Worm (Caenorhabditis elegans): ENCODE measurements around the gene C56A3.6.
A peak's percentile ranks its signal among the peaks of the same experiment; 100 is the strongest.

DNA sequence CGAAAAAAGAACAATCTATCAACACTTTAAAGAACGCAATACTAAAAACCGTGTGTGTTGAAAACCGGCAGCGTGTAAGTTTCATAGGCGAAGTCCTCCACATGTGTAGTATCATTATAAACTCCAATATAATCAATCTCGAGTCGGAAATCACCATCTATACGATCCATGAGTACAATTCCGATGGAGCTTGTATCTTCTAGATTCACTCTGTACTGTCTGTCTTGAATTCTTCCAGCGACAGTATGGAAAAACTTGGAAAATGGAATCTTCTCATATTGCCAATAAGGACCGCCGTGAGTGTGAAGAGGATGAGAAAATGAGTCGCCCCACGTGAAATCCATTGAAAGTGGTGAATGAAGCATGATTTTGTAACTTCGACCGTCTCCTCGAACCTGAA is 10.8 kb upstream of the C56A3.6 start:
- TF ChIP-seq php-3 (GFP tag; IDR thresholded peaks at IDR 0.05) = 0 out of 2 replicates have a peak, but pooled peaks have one; percentile 32
- TF ChIP-seq duxl-1 (tag; optimal IDR thresholded peaks at IDR 0.05; ENCODE audit: poor library complexity) = no peak
- no peak for TF ChIP-seq nhr-10 (tag; optimal IDR thresholded peaks at IDR 0.05)
- TF ChIP-seq unc-62 (GFP tag; optimal IDR thresholded peaks at IDR 0.05 in 1 of 2) = peak in 1 of 2 experiments; percentile 22
- no peak for TF ChIP-seq unc-62 (tag; optimal IDR thresholded peaks at IDR 0.05)
- no peak for TF ChIP-seq ZK337.2 (GFP tag; IDR thresholded peaks at IDR 0.05)
- TF ChIP-seq nhr-25 (tag; optimal IDR thresholded peaks at IDR 0.05; ENCODE audit: borderline replicate concordance, insufficient read depth) = no peak
